Fruit fly (Drosophila melanogaster): ENCODE data around the gene Ir8a.

Ir8a gene

DNA sequence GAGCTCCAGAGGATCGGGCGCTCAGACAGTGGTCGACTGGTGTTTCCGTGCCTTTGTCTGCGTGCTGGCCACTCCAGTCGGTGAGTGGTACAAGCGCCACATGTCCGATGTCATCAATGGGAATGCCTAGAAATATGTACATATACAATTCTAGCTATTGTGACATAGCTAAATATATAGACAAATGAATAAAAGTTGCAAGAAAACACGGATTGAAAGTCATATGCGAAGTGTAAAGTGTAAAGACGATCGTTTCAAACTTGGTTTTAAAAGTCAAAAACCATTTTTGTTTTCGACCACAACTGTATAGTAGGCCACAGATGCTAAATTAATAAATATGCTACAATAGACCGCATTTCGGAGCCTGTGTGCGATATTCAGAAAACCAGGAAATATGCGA, 20.9 kb downstream of the Ir8a start, which contains the start of gene CG15368:
CG15368 (plus strand) TSS at position 301 of the 400 bp plus-strand sequence.
- TF ChIP-seq CG10321 (GFP tag; IDR thresholded peaks at IDR 0.05) (no peak), CG31441 (GFP tag; IDR thresholded peaks at IDR 0.05) (no peak), Hr78 (GFP tag; optimal IDR thresholded peaks at IDR 0.05) (no peak), Fer1 (GFP tag; optimal IDR thresholded peaks at IDR 0.05) (no peak), sens (GFP tag) (no peak), yki (optimal IDR thresholded peaks at IDR 0.05) (no peak), CG6654 (GFP tag; optimal IDR thresholded peaks at IDR 0.05) (no peak), CG2875 (GFP tag; optimal IDR thresholded peaks at IDR 0.05) (no peak), abd-A (tag; optimal IDR thresholded peaks at IDR 0.05) (no peak), fd102C (GFP tag; optimal IDR thresholded peaks at IDR 0.05) (no peak), C15 (GFP tag; IDR thresholded peaks at IDR 0.05) (no peak), CG14667 (GFP tag; IDR thresholded peaks at IDR 0.05) (no peak), sisA (GFP tag; IDR thresholded peaks at IDR 0.05) (no peak)

DNA sequence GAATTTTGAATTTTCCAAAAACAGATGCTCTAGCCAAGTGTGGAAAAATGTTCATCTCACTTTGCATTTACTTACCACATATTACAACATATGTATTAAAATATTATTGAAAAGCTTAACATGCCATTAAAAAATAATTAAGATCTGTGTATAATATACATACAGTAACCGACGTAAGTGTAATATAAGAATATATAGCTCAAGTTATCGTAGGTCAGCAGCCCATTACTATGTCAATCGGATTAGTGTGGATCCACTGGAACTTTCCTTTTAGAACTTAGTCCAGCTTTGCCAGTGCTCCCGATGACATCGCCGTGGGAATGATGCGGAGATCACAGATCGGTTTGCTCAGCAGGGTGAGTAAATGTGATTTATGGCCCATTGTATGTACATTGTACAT, 21.8 kb downstream of the Ir8a start, which contains the start of gene Obp8a:
Obp8a (plus strand) TSS at position 301 of the 400 bp plus-strand sequence.
- TF ChIP-seq Side (GFP tag; optimal IDR thresholded peaks at IDR 0.05) = no peak
- no peak for TF ChIP-seq lmd (GFP tag; IDR thresholded peaks at IDR 0.05)
- TF ChIP-seq MESR4 (GFP tag; optimal IDR thresholded peaks at IDR 0.05) = no peak
- no peak for TF ChIP-seq esg (GFP tag; conservative IDR thresholded peaks at IDR 0.05)
- TF ChIP-seq bab2 (GFP tag; optimal IDR thresholded peaks at IDR 0.05) = no peak
- no peak for TF ChIP-seq Xbp1 (GFP tag; optimal IDR thresholded peaks at IDR 0.05)
- TF ChIP-seq row (GFP tag; IDR thresholded peaks at IDR 0.05) = no peak
- TF ChIP-seq Sin3A (optimal IDR thresholded peaks at IDR 0.05) = no peak
- TF ChIP-seq wor (GFP tag; IDR thresholded peaks at IDR 0.05) = no peak
- no peak for TF ChIP-seq crol (GFP tag; IDR thresholded peaks at IDR 0.05)
- TF ChIP-seq stwl (tag; optimal IDR thresholded peaks at IDR 0.05) = no peak
- no peak for TF ChIP-seq danr (GFP tag; IDR thresholded peaks at IDR 0.05)
- no peak for TF ChIP-seq CG31441 (GFP tag; IDR thresholded peaks at IDR 0.05)

DNA sequence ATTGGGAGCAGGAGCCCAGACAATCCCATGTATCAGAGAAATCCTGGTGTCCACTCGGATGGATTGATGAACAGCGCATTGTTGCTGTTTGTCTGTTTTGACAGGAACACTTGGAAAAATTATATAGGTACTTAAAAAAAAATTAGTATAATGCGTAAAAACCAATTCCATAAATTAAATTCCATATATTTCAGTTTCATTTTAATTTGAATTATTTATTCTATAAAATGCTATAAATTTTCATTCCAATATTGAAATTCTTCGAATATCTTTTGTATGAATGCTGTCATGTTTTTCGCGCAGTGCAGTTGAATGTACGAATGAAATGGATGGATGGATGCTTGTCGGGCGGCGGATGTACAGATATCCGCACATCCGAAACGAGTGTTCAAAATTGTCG, 25.6 kb downstream of the Ir8a start, which contains the start of gene SmydA-9:
SmydA-9 (minus strand) TSS at position 101 of the 400 bp plus-strand sequence.
- TF ChIP-seq CG11504 (tag; optimal IDR thresholded peaks at IDR 0.05) = peak; percentile 24
- TF ChIP-seq gem (tag; optimal IDR thresholded peaks at IDR 0.05) = peak; percentile 18
- TF ChIP-seq usp (GFP tag; optimal IDR thresholded peaks at IDR 0.05) = no peak
- TF ChIP-seq CG31224 (GFP tag; IDR thresholded peaks at IDR 0.05) = no peak
- TF ChIP-seq Dp (GFP tag; optimal IDR thresholded peaks at IDR 0.05) = no peak
- no peak for TF ChIP-seq salm (tag; optimal IDR thresholded peaks at IDR 0.05)
- no peak for TF ChIP-seq E2f2 (GFP tag; IDR thresholded peaks at IDR 0.05)
- TF ChIP-seq CG13624 (GFP tag; optimal IDR thresholded peaks at IDR 0.05) = no peak
- peak; percentile 32; the same call in 2 of the 3 replicates for TF ChIP-seq row (GFP tag; IDR thresholded peaks at IDR 0.05)
- no peak for TF ChIP-seq CG6854 (GFP tag; optimal IDR thresholded peaks at IDR 0.05)
- TF ChIP-seq sqz (GFP tag; optimal IDR thresholded peaks at IDR 0.05) = no peak
- peak; percentile 25; the same call in 1 of the 2 replicates for TF ChIP-seq HLH3B (GFP tag; IDR thresholded peaks at IDR 0.05)

DNA sequence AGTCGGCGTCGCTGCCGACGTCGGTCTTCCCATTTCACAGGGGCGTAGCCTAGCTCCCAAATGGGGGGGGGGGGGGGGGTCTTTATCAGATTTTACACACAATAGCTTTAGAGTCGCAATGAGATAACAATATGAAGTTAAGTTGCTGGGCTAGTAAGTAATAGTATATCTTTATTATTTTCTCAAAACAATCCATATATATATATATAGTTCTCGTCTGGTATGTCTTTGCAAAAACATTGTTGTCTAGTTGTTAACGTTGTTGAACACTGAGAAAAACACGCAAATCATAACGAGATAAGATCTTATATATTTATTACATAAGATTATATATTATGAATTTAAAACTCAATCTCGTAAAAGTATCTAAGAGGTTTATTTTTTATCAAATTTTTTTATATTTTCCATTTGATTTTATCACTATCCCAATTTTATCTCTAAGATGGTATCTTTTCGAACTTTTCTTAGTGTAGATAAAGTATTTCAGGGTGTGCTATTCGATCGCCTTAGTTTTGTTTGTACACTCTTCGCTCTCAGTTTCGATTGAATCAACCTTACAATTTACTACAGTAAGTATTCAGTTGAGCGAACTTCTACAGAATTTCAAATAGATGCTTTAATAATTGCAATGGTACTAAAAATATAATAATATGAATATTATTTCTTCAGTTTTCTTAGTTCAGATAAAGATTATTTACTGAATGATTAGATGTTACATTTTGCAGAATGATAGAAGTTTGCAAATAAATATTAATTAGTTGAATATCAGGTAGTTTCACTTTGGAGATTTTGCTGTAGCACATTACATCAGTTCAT, 34.3 kb downstream of the Ir8a start:
- peak; percentile 77 for TF ChIP-seq fd3F (GFP tag; optimal IDR thresholded peaks at IDR 0.05)
- 0 out of 3 replicates have a peak, but pooled peaks have one; percentile 49 for TF ChIP-seq so (GFP tag; IDR thresholded peaks at IDR 0.05)
- no peak for TF ChIP-seq CG8290 (GFP tag; optimal IDR thresholded peaks at IDR 0.05)
- TF ChIP-seq CG8290 (tag; optimal IDR thresholded peaks at IDR 0.05) = peak in 1 of 2 experiments; percentile 84
- peak; percentile 92 for TF ChIP-seq wdn (GFP tag; IDR thresholded peaks at IDR 0.05)
- peak; percentile 67 for TF ChIP-seq CG10267 (tag; optimal IDR thresholded peaks at IDR 0.05)
- TF ChIP-seq mld (GFP tag; IDR thresholded peaks at IDR 0.05; ENCODE audit: partially characterized antibody) = no peak
- peak; percentile 58 for TF ChIP-seq CG10321 (GFP tag; IDR thresholded peaks at IDR 0.05)
- TF ChIP-seq klu (GFP tag; IDR thresholded peaks at IDR 0.05) = peak; percentile 60; the same call in 1 of the 2 replicates
- no peak for TF ChIP-seq zen (tag; optimal IDR thresholded peaks at IDR 0.05)
- TF ChIP-seq tx (GFP tag; optimal IDR thresholded peaks at IDR 0.05) = no peak
- no peak for TF ChIP-seq Stat92E (GFP tag; optimal IDR thresholded peaks at IDR 0.05)
- no peak for TF ChIP-seq CTCF (GFP tag; optimal IDR thresholded peaks at IDR 0.05)
